Worm (Caenorhabditis elegans) whole organism, L1 larva: Measurements from ENCODE around the gene F21D5.5.

Experiments
- blmp-1 ChIP-seq: fragments of 150-350 bp; optimal IDR thresholded peaks from 2 replicates; lab custom pipeline; 2014; ENCODE audit warnings: missing biosample characterization, missing genetic modification characterization
- fkh-10 ChIP-seq: sonication (generic microtip); optimal IDR thresholded peaks from 2 replicates; lab custom pipeline; 2017; ENCODE audit warnings: missing biosample characterization, missing genetic modification reagents, missing genetic modification characterization
- fos-1 ChIP-seq: fragments of 150-350 bp; optimal IDR thresholded peaks from 2 replicates; lab custom pipeline; 2014; ENCODE audit warnings: missing biosample characterization, missing genetic modification characterization
- jun-1 ChIP-seq: fragments of 150-350 bp; optimal IDR thresholded peaks from 2 replicates; lab custom pipeline; 2014; ENCODE audit warnings: missing biosample characterization, missing genetic modification reagents, missing genetic modification characterization
- lir-3 ChIP-seq: sonication (generic microtip); optimal IDR thresholded peaks from 2 replicates; lab custom pipeline; 2016; ENCODE audit warnings: mild to moderate bottlenecking, missing genetic modification characterization, moderate library complexity, missing compliant biosample characterization; ENCODE audit not compliant: poor library complexity
- lsy-2 ChIP-seq, 2 experiments: fragments of 150-350 bp; optimal IDR thresholded peaks; 2 replicates each; lab custom pipeline; 2014; ENCODE audit warnings: missing biosample characterization in 2 of 2, missing genetic modification characterization in 2 of 2
- nhr-237 ChIP-seq: fragments of 150-350 bp; optimal IDR thresholded peaks from 2 replicates; lab custom pipeline; 2014; ENCODE audit warnings: missing biosample characterization, missing genetic modification characterization
- nhr-76 ChIP-seq: sonication (generic microtip); optimal IDR thresholded peaks from 2 replicates; lab custom pipeline; 2017; ENCODE audit warnings: missing biosample characterization, missing genetic modification characterization
- skn-1 ChIP-seq: fragments of 150-350 bp; optimal IDR thresholded peaks from 2 replicates; lab custom pipeline; 2014; ENCODE audit warnings: missing biosample characterization, missing genetic modification characterization
- snpc-4 ChIP-seq: fragments of 150-350 bp; optimal IDR thresholded peaks from 2 replicates; lab custom pipeline; 2014; ENCODE audit warnings: missing biosample characterization, missing genetic modification characterization
- sox-4 ChIP-seq: sonication (generic microtip); optimal IDR thresholded peaks from 2 replicates; lab custom pipeline; 2016; ENCODE audit warnings: missing genetic modification characterization, missing compliant biosample characterization
- unc-130 ChIP-seq: fragments of 150-350 bp; optimal IDR thresholded peaks from 2 replicates; lab custom pipeline; 2017; ENCODE audit warnings: missing biosample characterization, missing genetic modification characterization, inconsistent platforms
- unc-62 ChIP-seq: fragments of 150-350 bp; optimal IDR thresholded peaks from 2 replicates; lab custom pipeline; 2014; ENCODE audit warnings: missing biosample characterization, missing genetic modification reagents, missing genetic modification characterization

- TF ChIP-seq skn-1 (tag; lab: Kevin White, UChicago) (no peak), fos-1 (no peak), jun-1 (tag; lab: Kevin White, UChicago) (no peak), nhr-237 (tag; lab: Kevin White, UChicago) (no peak), lsy-2 (tag; optimal IDR thresholded peaks at IDR 0.05; lab: Kevin White, UChicago) (no peak), sox-4 (tag; lab: Kevin White, UChicago) (no peak), nhr-76 (tag; lab: Kevin White, UChicago) (no peak), fkh-10 (GFP tag; lab: Kevin White, UChicago) (no peak), snpc-4 (tag; lab: Kevin White, UChicago) (no peak), blmp-1 (tag; lab: Kevin White, UChicago) (no peak), unc-130 (tag; lab: Kevin White, UChicago) (no peak), lir-3 (tag; lab: Kevin White, UChicago) (no peak), unc-62 (GFP tag; lab: Kevin White, UChicago) (no peak)
These were observed 6.6 kb upstream of the F21D5.5 start, which contains the start of the genes F20C5.7 and parg-1 for ce11 chrIV:8745591-8746302.
